Comparison of ENCODE assay signal across 5 fruit fly cellular contexts in the genomic region with DNA sequence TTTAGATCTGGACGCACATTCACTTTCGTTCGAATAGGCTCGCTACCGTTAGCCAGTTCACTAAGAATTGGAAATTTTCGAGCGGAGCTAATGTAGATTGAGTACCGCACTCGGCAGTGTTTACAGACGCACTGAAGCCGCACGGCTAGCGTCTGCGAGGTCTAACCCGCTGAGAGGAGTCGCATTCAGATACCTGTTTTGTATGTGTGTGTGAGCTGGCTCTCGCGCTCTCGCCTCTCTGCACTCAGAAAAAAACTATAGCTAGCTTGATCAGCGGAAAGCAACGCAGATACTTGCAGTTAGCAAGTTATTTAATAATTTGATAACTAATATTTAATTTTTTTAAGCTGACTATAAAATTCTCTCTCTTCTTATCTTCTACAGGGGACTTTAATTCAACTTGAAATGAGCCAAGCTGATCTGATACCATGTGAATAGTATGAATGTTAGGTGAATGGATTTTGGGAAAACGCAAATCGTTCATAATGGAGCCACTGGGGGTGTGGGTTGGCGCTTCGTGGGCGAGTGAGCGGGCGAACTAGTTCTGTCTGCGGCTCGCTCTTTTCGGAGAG.
TF ChIP-seq lines count a peak whose summit lies in the region.

TSS of gene rau (minus strand) at position 136 of the 572 bp plus-strand sequence.

- TF ChIP-seq CTCF in whole organism, embryonic (GFP tag; optimal IDR thresholded peaks at IDR 0.05; lab: Kevin White, UChicago): peak; percentile 2

TF ChIP-seq in whole organism, adult, 20 proteins besides CTCF, POLR2A, EP300 and RAD21 (continues in another document):
- peak; percentile 34 for TF ChIP-seq pad (GFP tag; optimal IDR thresholded peaks at IDR 0.05; lab: Kevin White, UChicago)
- TF ChIP-seq CG33017 (tag; optimal IDR thresholded peaks at IDR 0.05; lab: Kevin White, UChicago): peak; percentile 25
- peak; percentile 37 for TF ChIP-seq CG12768 (GFP tag; optimal IDR thresholded peaks at IDR 0.05; lab: Kevin White, UChicago)
- no peak for TF ChIP-seq CG1620 (GFP tag; optimal IDR thresholded peaks at IDR 0.05; lab: Kevin White, UChicago)
- peak; percentile 69 for TF ChIP-seq bab1 (GFP tag; optimal IDR thresholded peaks at IDR 0.05; lab: Kevin White, UChicago)
- TF ChIP-seq tj (GFP tag; optimal IDR thresholded peaks at IDR 0.05; lab: Kevin White, UChicago): peak; percentile 84
- peak; percentile 28 for TF ChIP-seq Crg-1 (GFP tag; optimal IDR thresholded peaks at IDR 0.05; lab: Kevin White, UChicago)
- no peak for TF ChIP-seq Hr96 (GFP tag; optimal IDR thresholded peaks at IDR 0.05; lab: Kevin White, UChicago)
- no peak for TF ChIP-seq Clk (GFP tag; optimal IDR thresholded peaks at IDR 0.05; lab: Kevin White, UChicago)
- TF ChIP-seq ovo (GFP tag; optimal IDR thresholded peaks at IDR 0.05; lab: Kevin White, UChicago): no peak
- peak; percentile 49 for TF ChIP-seq toe (GFP tag; optimal IDR thresholded peaks at IDR 0.05; lab: Kevin White, UChicago)
- TF ChIP-seq CG11617 (GFP tag; optimal IDR thresholded peaks at IDR 0.05; lab: Kevin White, UChicago): peak; percentile 32
- TF ChIP-seq CG14711 (tag; optimal IDR thresholded peaks at IDR 0.05; lab: Kevin White, UChicago): peak; percentile 48
- TF ChIP-seq cic (GFP tag; optimal IDR thresholded peaks at IDR 0.05; lab: Kevin White, UChicago): no peak
- no peak for TF ChIP-seq cnc (optimal IDR thresholded peaks at IDR 0.05; lab: Kevin White, UChicago)
- peak; percentile 39 for TF ChIP-seq CG7045 (GFP tag; optimal IDR thresholded peaks at IDR 0.05; lab: Kevin White, UChicago)
- TF ChIP-seq CG5204 (GFP tag; optimal IDR thresholded peaks at IDR 0.05; lab: Kevin White, UChicago): peak; percentile 46

TF ChIP-seq in whole organism, embryonic, 481 proteins besides CTCF, POLR2A, EP300 and RAD21 (continues in another document):
- TF ChIP-seq CG4707 (GFP tag; optimal IDR thresholded peaks at IDR 0.05; lab: Kevin White, UChicago) (peak; percentile 21), D19B (GFP tag; optimal IDR thresholded peaks at IDR 0.05; lab: Kevin White, UChicago) (peak; percentile 53), Eip74EF (GFP tag; optimal IDR thresholded peaks at IDR 0.05; lab: Kevin White, UChicago) (peak in 1 of 2 experiments; percentile 53), grau (tag; optimal IDR thresholded peaks at IDR 0.05; lab: Kevin White, UChicago) (peak; percentile 69), bigmax (GFP tag; optimal IDR thresholded peaks at IDR 0.05; lab: Kevin White, UChicago) (no peak), odd (GFP tag; optimal IDR thresholded peaks at IDR 0.05; lab: Kevin White, UChicago) (peak; percentile 78), Hr3 (GFP tag; optimal IDR thresholded peaks at IDR 0.05; lab: Kevin White, UChicago) (peak; percentile 70), CG18764 (GFP tag; optimal IDR thresholded peaks at IDR 0.05; lab: Kevin White, UChicago) (peak; percentile 71), Nf-YA (GFP tag; IDR thresholded peaks at IDR 0.05; lab: Robert Waterston, UW) (no peak), schlank (tag; optimal IDR thresholded peaks at IDR 0.05; lab: Kevin White, UChicago) (peak; percentile 3), CG17829 (tag; optimal IDR thresholded peaks at IDR 0.05; lab: Kevin White, UChicago) (peak; percentile 83), B-H1 (GFP tag; IDR thresholded peaks at IDR 0.05; lab: Robert Waterston, UW) (no peak), Aef1 (GFP tag; IDR thresholded peaks at IDR 0.05; lab: Robert Waterston, UW) (peak; percentile 53; the same call in 2 of the 3 replicates), esg (GFP tag; conservative IDR thresholded peaks at IDR 0.05; lab: Robert Waterston, UW) (peak; percentile 55), Tbp (GFP tag; optimal IDR thresholded peaks at IDR 0.05; lab: Kevin White, UChicago) (no peak), ash1 (GFP tag; optimal IDR thresholded peaks at IDR 0.05; lab: Kevin White, UChicago) (no peak), CHES-1-like (GFP tag; optimal IDR thresholded peaks at IDR 0.05; lab: Kevin White, UChicago) (peak; percentile 35)

TF ChIP-seq in whole organism, prepupa, 60 proteins besides CTCF, POLR2A, EP300 and RAD21 (continues in another document):
- TF ChIP-seq esn (GFP tag; optimal IDR thresholded peaks at IDR 0.05; lab: Kevin White, UChicago) (peak; percentile 83), CG3032 (tag; optimal IDR thresholded peaks at IDR 0.05; lab: Kevin White, UChicago) (peak; percentile 79), Blimp-1 (GFP tag; optimal IDR thresholded peaks at IDR 0.05; lab: Kevin White, UChicago) (no peak), Ets21C (GFP tag; optimal IDR thresholded peaks at IDR 0.05; lab: Kevin White, UChicago) (peak; percentile 34), lz (GFP tag; optimal IDR thresholded peaks at IDR 0.05; lab: Kevin White, UChicago) (peak; percentile 43), OdsH (GFP tag; optimal IDR thresholded peaks at IDR 0.05; lab: Kevin White, UChicago) (peak; percentile 82), fkh (GFP tag; optimal IDR thresholded peaks at IDR 0.05; lab: Kevin White, UChicago) (peak; percentile 83), ss (GFP tag; optimal IDR thresholded peaks at IDR 0.05; lab: Kevin White, UChicago) (peak; percentile 56 to 70), Eip75B (GFP tag; optimal IDR thresholded peaks at IDR 0.05; lab: Kevin White, UChicago) (peak; percentile 69), dac (GFP tag; optimal IDR thresholded peaks at IDR 0.05; lab: Kevin White, UChicago) (peak; percentile 75), Hr4 (GFP tag; optimal IDR thresholded peaks at IDR 0.05; lab: Kevin White, UChicago) (peak; percentile 66), CG31627 (GFP tag; optimal IDR thresholded peaks at IDR 0.05; lab: Kevin White, UChicago) (peak; percentile 54), cyc (GFP tag; optimal IDR thresholded peaks at IDR 0.05; lab: Kevin White, UChicago) (peak; percentile 24), CG6163 (GFP tag; IDR thresholded peaks at IDR 0.05; lab: Robert Waterston, UW) (peak; percentile 67), Ets96B (tag; optimal IDR thresholded peaks at IDR 0.05; lab: Kevin White, UChicago) (peak; percentile 62), CG15336 (GFP tag; IDR thresholded peaks at IDR 0.05; lab: Robert Waterston, UW) (peak; percentile 76), CG7368 (GFP tag; optimal IDR thresholded peaks at IDR 0.05; lab: Kevin White, UChicago) (peak; percentile 59), Hr38 (GFP tag; optimal IDR thresholded peaks at IDR 0.05; lab: Kevin White, UChicago) (no peak)

TF ChIP-seq in whole organism, pupa, 21 proteins besides CTCF, POLR2A, EP300 and RAD21 (continues in another document):
- peak; percentile 24; the same call in 1 of the 2 replicates for TF ChIP-seq CG10348 (GFP tag; IDR thresholded peaks at IDR 0.05; lab: Robert Waterston, UW)
- TF ChIP-seq CG4496 (GFP tag; IDR thresholded peaks at IDR 0.05; lab: Robert Waterston, UW): peak; percentile 80; the same call in 2 of the 3 replicates
- TF ChIP-seq CG34367 (tag; optimal IDR thresholded peaks at IDR 0.05; lab: Kevin White, UChicago): peak; percentile 66
- TF ChIP-seq CG9948 (tag; optimal IDR thresholded peaks at IDR 0.05; lab: Kevin White, UChicago): peak; percentile 78
- peak; percentile 76 for TF ChIP-seq Ets98B (GFP tag; IDR thresholded peaks at IDR 0.05; lab: Robert Waterston, UW)
- peak; percentile 14 for TF ChIP-seq EcR (GFP tag; optimal IDR thresholded peaks at IDR 0.05; lab: Kevin White, UChicago)
- peak; percentile 79 for TF ChIP-seq CG32121 (GFP tag; IDR thresholded peaks at IDR 0.05; lab: Robert Waterston, UW)
- TF ChIP-seq rn (GFP tag; IDR thresholded peaks at IDR 0.05; lab: Robert Waterston, UW): 0 out of 2 replicates have a peak, but pooled peaks have one; percentile 52
- peak; percentile 70 for TF ChIP-seq CG17806 (tag; optimal IDR thresholded peaks at IDR 0.05; lab: Kevin White, UChicago)
- peak; percentile 75 for TF ChIP-seq Pif1B (GFP tag; optimal IDR thresholded peaks at IDR 0.05; lab: Kevin White, UChicago)
- TF ChIP-seq CG14655 (GFP tag; optimal IDR thresholded peaks at IDR 0.05; lab: Kevin White, UChicago): peak; percentile 87
- peak; percentile 55 for TF ChIP-seq gl (tag; optimal IDR thresholded peaks at IDR 0.05; lab: Kevin White, UChicago)
- peak; percentile 77 for TF ChIP-seq CG8159 (tag; optimal IDR thresholded peaks at IDR 0.05; lab: Kevin White, UChicago)
- peak; percentile 84 for TF ChIP-seq fd96Ca (GFP tag; IDR thresholded peaks at IDR 0.05; lab: Robert Waterston, UW)
- TF ChIP-seq Pif1A (GFP tag; optimal IDR thresholded peaks at IDR 0.05; lab: Kevin White, UChicago): peak; percentile 84
- TF ChIP-seq CG8301 (tag; optimal IDR thresholded peaks at IDR 0.05; lab: Kevin White, UChicago): peak; percentile 83
- TF ChIP-seq Snoo (tag; optimal IDR thresholded peaks at IDR 0.05; lab: Kevin White, UChicago): peak; percentile 70
- peak; percentile 36; the same call in 1 of the 2 replicates for TF ChIP-seq CG12605 (GFP tag; IDR thresholded peaks at IDR 0.05; lab: Robert Waterston, UW)

TF ChIP-seq in whole organism, wandering third instar larva, 38 proteins besides CTCF, POLR2A, EP300 and RAD21 (continues in another document):
- TF ChIP-seq foxo (GFP tag; optimal IDR thresholded peaks at IDR 0.05; lab: Kevin White, UChicago): peak in 1 of 2 experiments; percentile 59
- no peak for TF ChIP-seq Abd-B (GFP tag; optimal IDR thresholded peaks at IDR 0.05; lab: Kevin White, UChicago)
- TF ChIP-seq h (GFP tag; optimal IDR thresholded peaks at IDR 0.05; lab: Kevin White, UChicago): peak; percentile 65
- no peak for TF ChIP-seq GATAd (GFP tag; optimal IDR thresholded peaks at IDR 0.05; lab: Kevin White, UChicago)
- TF ChIP-seq br (GFP tag; optimal IDR thresholded peaks at IDR 0.05; lab: Kevin White, UChicago): peak; percentile 70
- no peak for TF ChIP-seq CG32264 (GFP tag; optimal IDR thresholded peaks at IDR 0.05; lab: Kevin White, UChicago)
- no peak for TF ChIP-seq usp (GFP tag; optimal IDR thresholded peaks at IDR 0.05; lab: Kevin White, UChicago)
- TF ChIP-seq Dfd (GFP tag; optimal IDR thresholded peaks at IDR 0.05; lab: Kevin White, UChicago): no peak
- peak; percentile 48 for TF ChIP-seq Hnf4 (GFP tag; optimal IDR thresholded peaks at IDR 0.05; lab: Kevin White, UChicago)
- peak; percentile 52 for TF ChIP-seq fru (GFP tag; optimal IDR thresholded peaks at IDR 0.05; lab: Kevin White, UChicago)
- TF ChIP-seq woc (GFP tag; optimal IDR thresholded peaks at IDR 0.05; lab: Kevin White, UChicago): peak; percentile 52
- no peak for TF ChIP-seq CrebA (GFP tag; optimal IDR thresholded peaks at IDR 0.05; lab: Kevin White, UChicago; ENCODE audit: borderline replicate concordance)
- TF ChIP-seq OdsH (GFP tag; optimal IDR thresholded peaks at IDR 0.05; lab: Kevin White, UChicago): peak; percentile 61
- no peak for TF ChIP-seq tai (GFP tag; optimal IDR thresholded peaks at IDR 0.05; lab: Kevin White, UChicago)
- TF ChIP-seq Hr78 (GFP tag; optimal IDR thresholded peaks at IDR 0.05; lab: Kevin White, UChicago): no peak
- no peak for TF ChIP-seq pan (optimal IDR thresholded peaks at IDR 0.05; lab: Kevin White, UChicago)
- TF ChIP-seq jim (GFP tag; optimal IDR thresholded peaks at IDR 0.05; lab: Kevin White, UChicago): no peak
- no peak for TF ChIP-seq Mio (GFP tag; optimal IDR thresholded peaks at IDR 0.05; lab: Kevin White, UChicago)
- peak; percentile 70 for TF ChIP-seq Dif (GFP tag; optimal IDR thresholded peaks at IDR 0.05; lab: Kevin White, UChicago; ENCODE audit: partially characterized antibody)
- peak; percentile 51 for TF ChIP-seq brk (GFP tag; optimal IDR thresholded peaks at IDR 0.05; lab: Kevin White, UChicago)
- no peak for TF ChIP-seq lola (GFP tag; optimal IDR thresholded peaks at IDR 0.05; lab: Kevin White, UChicago)
